Worm (Caenorhabditis elegans) whole organism, L3 larva: ENCODE results near the gene adh-1.

Experiments used
- ceh-28 ChIP-seq: fragments of 150-350 bp; optimal IDR thresholded peaks from 2 replicates; lab custom pipeline; 2014; ENCODE audit warnings: missing biosample characterization, missing genetic modification reagents, missing genetic modification characterization
- egl-27 ChIP-seq: sonication (generic microtip); optimal IDR thresholded peaks from 4 replicates; lab custom pipeline; 2017; ENCODE audit warnings: missing biosample characterization, missing genetic modification reagents, missing genetic modification characterization
- jun-1 ChIP-seq: fragments of 150-350 bp; optimal IDR thresholded peaks from 2 replicates; lab custom pipeline; 2014; ENCODE audit warnings: missing biosample characterization, missing genetic modification reagents, missing genetic modification characterization
- lsy-12 ChIP-seq: sonication (generic microtip); optimal IDR thresholded peaks from 2 replicates; lab custom pipeline; 2016; ENCODE audit warnings: mild to moderate bottlenecking, missing genetic modification characterization, missing compliant biosample characterization
- nhr-11 ChIP-seq: fragments of 150-350 bp; optimal IDR thresholded peaks from 2 replicates; lab custom pipeline; 2014; ENCODE audit warnings: missing biosample characterization, missing genetic modification characterization
- nhr-12 ChIP-seq: fragments of 150-350 bp; optimal IDR thresholded peaks from 2 replicates; lab custom pipeline; 2014; ENCODE audit warnings: missing biosample characterization, missing genetic modification characterization
- nhr-237 ChIP-seq: fragments of 150-350 bp; optimal IDR thresholded peaks from 2 replicates; lab custom pipeline; 2014; ENCODE audit warnings: missing biosample characterization, missing genetic modification characterization
- nhr-28 ChIP-seq: fragments of 150-350 bp; optimal IDR thresholded peaks from 2 replicates; lab custom pipeline; 2014; ENCODE audit warnings: missing biosample characterization, missing genetic modification characterization
- skn-1 ChIP-seq: fragments of 150-350 bp; optimal IDR thresholded peaks from 2 replicates; lab custom pipeline; 2014; ENCODE audit warnings: missing biosample characterization, missing genetic modification characterization

DNA sequence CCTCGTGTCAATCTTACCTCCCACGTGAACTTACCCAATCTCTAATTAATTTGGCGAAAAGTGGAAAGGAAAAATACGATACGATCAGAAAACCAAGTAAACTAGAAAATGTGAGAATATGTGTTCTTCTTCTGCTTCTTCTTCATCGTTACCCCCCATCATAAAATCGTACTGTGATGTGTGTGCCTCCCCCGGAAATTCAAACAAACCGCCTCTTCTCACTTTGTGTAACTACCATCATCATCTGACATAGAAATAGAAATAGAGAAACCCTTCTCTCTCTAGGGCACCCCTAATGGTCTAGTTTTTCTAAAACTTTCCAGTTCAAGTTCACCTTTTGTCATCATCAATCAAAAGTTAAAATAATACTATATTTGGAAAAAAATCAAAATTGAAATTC, 30.3 kb upstream of the adh-1 start:
- no peak for TF ChIP-seq skn-1
- TF ChIP-seq egl-27 (tag; lab: Kevin White, UChicago), result no peak
- TF ChIP-seq ceh-28, result no peak
- TF ChIP-seq nhr-12 (tag; lab: Kevin White, UChicago), result no peak
- no peak for TF ChIP-seq jun-1
- TF ChIP-seq nhr-237 (tag; lab: Kevin White, UChicago), result no peak
- TF ChIP-seq nhr-28 (tag; lab: Kevin White, UChicago), result no peak
- TF ChIP-seq nhr-11 (tag; lab: Kevin White, UChicago), result no peak
- no peak for TF ChIP-seq lsy-12 (tag; lab: Kevin White, UChicago)
